Fruit fly (Drosophila melanogaster) whole organism, adult: ENCODE results near the gene NPFR.

Experiments
- CG12768 ChIP-seq: fragments of 200-800 bp; sonication (Bioruptor generic); optimal IDR thresholded peaks from 2 replicates; lab custom pipeline; 2017; ENCODE audit warnings: missing biosample characterization, missing genetic modification characterization, mild to moderate bottlenecking, moderate library complexity, missing genetic modification reagents
- CG14711 ChIP-seq: fragments of 200-800 bp; sonication (Bioruptor generic); optimal IDR thresholded peaks from 2 replicates; lab custom pipeline; 2018; ENCODE audit warnings: missing biosample characterization, mild to moderate bottlenecking, missing genetic modification characterization, moderate library complexity
- CG1620 ChIP-seq: fragments of 200-800 bp; sonication (Bioruptor generic); optimal IDR thresholded peaks from 2 replicates; lab custom pipeline; 2016; ENCODE audit warnings: missing biosample characterization, missing genetic modification characterization
- CG33017 ChIP-seq: fragments of 200-800 bp; sonication (Bioruptor generic); optimal IDR thresholded peaks from 2 replicates; lab custom pipeline; 2018; ENCODE audit warnings: missing biosample characterization, mild to moderate bottlenecking, missing genetic modification characterization, moderate library complexity
- CG7101 ChIP-seq: fragments of 200-800 bp; sonication (Bioruptor generic); optimal IDR thresholded peaks from 2 replicates; lab custom pipeline; 2018; ENCODE audit warnings: missing biosample characterization, mild to moderate bottlenecking, missing genetic modification characterization, moderate library complexity
- Clk ChIP-seq: fragments of 200-800 bp; sonication (Bioruptor generic); optimal IDR thresholded peaks from 2 replicates; lab custom pipeline; 2017; ENCODE audit warnings: missing biosample characterization, missing genetic modification characterization
- Crg-1 ChIP-seq: fragments of 200-800 bp; sonication (Bioruptor generic); optimal IDR thresholded peaks from 2 replicates; lab custom pipeline; 2016; ENCODE audit warnings: missing biosample characterization, missing genetic modification characterization
- bab1 ChIP-seq: fragments of 200-800 bp; sonication (Bioruptor generic); optimal IDR thresholded peaks from 3 replicates; lab custom pipeline; 2019; ENCODE audit warnings: missing biosample characterization, mild to moderate bottlenecking, missing genetic modification characterization, moderate library complexity
- cnc ChIP-seq, 2 experiments: fragments of >200 bp; optimal IDR thresholded peaks; 2 replicates each; lab custom pipeline; 2017
- kay ChIP-seq: fragments of 200-800 bp; sonication (Bioruptor generic); peaks from one replicate; lab custom pipeline; 2016; ENCODE audit warnings: missing biosample characterization, missing genetic modification characterization, borderline replicate concordance
- ovo ChIP-seq: fragments of 200-800 bp; sonication (Bioruptor generic); optimal IDR thresholded peaks from 2 replicates; lab custom pipeline; 2016; ENCODE audit warnings: missing biosample characterization, missing genetic modification characterization
- tj ChIP-seq: fragments of 200-800 bp; sonication (Bioruptor generic); optimal IDR thresholded peaks from 3 replicates; lab custom pipeline; 2017; ENCODE audit warnings: missing biosample characterization, mild to moderate bottlenecking, missing genetic modification characterization, moderate library complexity
- toe ChIP-seq: fragments of 200-800 bp; sonication (Bioruptor generic); optimal IDR thresholded peaks from 2 replicates; lab custom pipeline; 2016; ENCODE audit warnings: missing biosample characterization, missing genetic modification characterization

DNA sequence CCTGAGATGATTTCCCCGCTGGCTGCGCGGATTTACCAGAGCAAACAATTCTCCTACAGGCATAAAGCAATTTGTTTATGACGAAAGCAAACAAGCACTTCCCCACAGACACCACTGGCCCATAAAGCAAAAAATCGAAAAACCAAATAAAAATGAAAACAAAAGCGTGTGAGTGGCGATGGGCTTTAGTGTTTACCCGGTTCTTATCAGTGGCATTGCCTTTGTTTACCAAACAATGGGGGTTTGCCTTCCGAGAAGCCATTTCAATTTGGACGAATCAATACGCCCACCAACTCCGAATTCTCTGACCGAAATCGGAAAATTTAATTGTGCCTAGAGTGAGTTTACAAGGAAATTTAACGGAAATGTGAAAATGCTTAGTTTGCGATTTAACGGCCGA is 4.6 kb upstream of the NPFR start:
- TF ChIP-seq CG1620 (GFP tag; lab: Kevin White, UChicago) = no peak
- no peak for TF ChIP-seq toe (GFP tag; lab: Kevin White, UChicago)
- no peak for TF ChIP-seq tj
- TF ChIP-seq bab1 (GFP tag; lab: Kevin White, UChicago) = no peak
- no peak for TF ChIP-seq Clk (GFP tag; lab: Kevin White, UChicago)
- no peak for TF ChIP-seq CG12768 (GFP tag; lab: Kevin White, UChicago)
- no peak for TF ChIP-seq cnc (optimal IDR thresholded peaks at IDR 0.05; lab: Kevin White, UChicago)
- TF ChIP-seq CG7101 (tag; lab: Kevin White, UChicago) = no peak
- no peak for TF ChIP-seq kay (GFP tag; lab: Kevin White, UChicago)
- TF ChIP-seq ovo (GFP tag; lab: Kevin White, UChicago) = no peak
- no peak for TF ChIP-seq Crg-1
- TF ChIP-seq CG14711 (tag; lab: Kevin White, UChicago) = no peak
- TF ChIP-seq CG33017 = no peak
